Worm (Caenorhabditis elegans) whole organism, early embryonic: ENCODE results near the gene bir-2.

Experiments used
- F13C5.2 ChIP-seq: sonication (generic microtip); optimal IDR thresholded peaks from 2 replicates; lab custom pipeline; 2017; ENCODE audit warnings: mild to moderate bottlenecking, missing genetic modification characterization, inconsistent platforms, missing compliant biosample characterization
- aly-1 ChIP-seq: sonication (generic microtip); optimal IDR thresholded peaks from 2 replicates; lab custom pipeline; 2016; ENCODE audit warnings: missing genetic modification characterization, missing compliant biosample characterization
- ama-1 ChIP-seq: fragments of 150-350 bp; optimal IDR thresholded peaks from 2 replicates; lab custom pipeline; 2014
- ceh-36 ChIP-seq: sonication (generic microtip); optimal IDR thresholded peaks from 2 replicates; lab custom pipeline; 2016; ENCODE audit warnings: missing genetic modification characterization, inconsistent platforms, missing compliant biosample characterization
- ets-7 ChIP-seq: sonication (generic microtip); optimal IDR thresholded peaks from 2 replicates; lab custom pipeline; 2016; ENCODE audit warnings: missing genotype, missing genetic modification characterization, missing compliant biosample characterization
- flt-1 ChIP-seq: fragments of 200-800 bp; sonication (Bioruptor generic); IDR thresholded peaks from 2 replicates; pipeline ENCODE4 v1.3.6; 2022; ENCODE audit warnings: missing genetic modification characterization, missing compliant biosample characterization
- hmbx-1 ChIP-seq: sonication (generic microtip); optimal IDR thresholded peaks from 2 replicates; lab custom pipeline; 2016; ENCODE audit warnings: mild to moderate bottlenecking, missing genetic modification characterization, missing compliant biosample characterization
- hnd-1 ChIP-seq: sonication (generic microtip); optimal IDR thresholded peaks from 2 replicates; lab custom pipeline; 2016; ENCODE audit warnings: missing genetic modification characterization, missing compliant biosample characterization
- sea-1 ChIP-seq: fragments of 200-800 bp; sonication (Bioruptor generic); conservative IDR thresholded peaks from 2 replicates; pipeline ENCODE4 v1.3.6; 2022; ENCODE audit warnings: missing genetic modification characterization, missing compliant biosample characterization
- tbx-11 ChIP-seq: fragments of 200-800 bp; sonication (Bioruptor generic); IDR thresholded peaks from 2 replicates; pipeline ENCODE4 v1.3.6; 2022; ENCODE audit warnings: missing genetic modification characterization, missing compliant biosample characterization
- tbx-37 ChIP-seq: fragments of 200-800 bp; sonication (Bioruptor generic); conservative IDR thresholded peaks from 2 replicates; pipeline ENCODE4 v1.3.6; 2022; ENCODE audit warnings: missing genetic modification reagents, missing genetic modification characterization, missing compliant biosample characterization

- TF ChIP-seq flt-1 (GFP tag; lab: Robert Waterston, UW) (no peak), ama-1 (no peak), hnd-1 (tag; lab: Kevin White, UChicago) (no peak), ets-7 (tag; lab: Kevin White, UChicago) (no peak), aly-1 (tag; lab: Kevin White, UChicago) (no peak), sea-1 (GFP tag; lab: Robert Waterston, UW) (no peak), F13C5.2 (no peak), hmbx-1 (tag; lab: Kevin White, UChicago) (no peak), tbx-11 (GFP tag; lab: Robert Waterston, UW) (no peak), ceh-36 (tag; lab: Kevin White, UChicago) (no peak), tbx-37 (GFP tag; lab: Robert Waterston, UW) (no peak)
These were observed 29.7 kb downstream of the bir-2 start for ce11 chrV:13598370-13598769.
